Worm (Caenorhabditis elegans) whole organism, L4 larva: ENCODE results near the gene Y48A5A.1.

Source experiments
- Y105C5A.15 ChIP-seq: fragments of 200-800 bp; sonication (Bioruptor generic); IDR thresholded peaks from 2 replicates; pipeline ENCODE4 v1.3.6; 2022; ENCODE audit warnings: missing genetic modification characterization, missing compliant biosample characterization
- Y75B8A.6 ChIP-seq: fragments of 200-800 bp; sonication (Bioruptor generic); IDR thresholded peaks from 2 replicates; pipeline ENCODE4 v1.3.6; 2022; ENCODE audit warnings: missing genetic modification reagents, missing genetic modification characterization, missing compliant biosample characterization
- ZK337.2 ChIP-seq: fragments of 200-800 bp; sonication (Bioruptor generic); IDR thresholded peaks from 2 replicates; pipeline ENCODE4 v1.3.6; 2022; ENCODE audit warnings: missing genetic modification reagents, missing genetic modification characterization, missing compliant biosample characterization
- aha-1 ChIP-seq: fragments of 150-350 bp; peaks from one replicate; lab custom pipeline; 2014; ENCODE audit warnings: missing biosample characterization, missing genetic modification characterization
- lin-38 ChIP-seq: fragments of 200-800 bp; sonication (Bioruptor generic); IDR thresholded peaks from 2 replicates; pipeline ENCODE4 v1.3.6; 2022; ENCODE audit warnings: missing genetic modification reagents, missing genetic modification characterization, missing compliant biosample characterization
- lin-39 ChIP-seq: fragments of 150-350 bp; optimal IDR thresholded peaks from 2 replicates; lab custom pipeline; 2014; ENCODE audit warnings: missing biosample characterization, missing genetic modification reagents, missing genetic modification characterization
- mdl-1 ChIP-seq, 2 experiments: fragments of 150-350 bp in 1 of 2; sonication (generic microtip) in 1 of 2; optimal IDR thresholded peaks; 2 replicates each; lab custom pipeline; 2014 to 2017; ENCODE audit warnings: missing biosample characterization in 2 of 2, missing genetic modification characterization in 2 of 2
- php-3 ChIP-seq: fragments of 200-800 bp; sonication (Bioruptor generic); IDR thresholded peaks from 2 replicates; pipeline ENCODE4 v1.3.6; 2022; ENCODE audit warnings: missing genetic modification reagents, missing genetic modification characterization, missing compliant biosample characterization
- unc-130 ChIP-seq: sonication (generic microtip); optimal IDR thresholded peaks from 2 replicates; lab custom pipeline; 2016; ENCODE audit warnings: missing genetic modification reagents, missing genetic modification characterization, missing compliant biosample characterization
- ztf-7 ChIP-seq: fragments of 150-350 bp; optimal IDR thresholded peaks from 2 replicates; lab custom pipeline; 2014; ENCODE audit warnings: missing biosample characterization, missing genetic modification characterization

The Y48A5A.1 gene

DNA sequence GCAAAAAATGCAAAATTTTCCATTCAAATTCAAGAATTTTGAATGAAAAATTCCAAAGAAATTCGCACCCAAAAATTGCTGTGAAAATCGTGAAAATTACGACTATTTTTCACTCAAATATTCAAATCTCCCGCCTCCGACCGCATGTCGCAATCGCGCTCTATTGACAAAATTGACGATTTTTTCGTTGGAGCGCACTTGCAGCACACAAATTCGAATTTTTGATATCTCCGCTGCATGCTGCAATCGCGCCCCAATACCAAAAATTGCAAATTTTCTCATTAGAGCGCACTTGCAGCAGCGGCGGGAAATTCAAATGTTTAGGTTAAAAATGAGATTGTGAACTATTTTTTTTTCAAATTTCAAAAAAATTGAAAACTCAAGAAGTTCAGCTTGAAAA is 32.5 kb downstream of the Y48A5A.1 start:
- TF ChIP-seq Y75B8A.6, result no peak
- peak; percentile 83 for TF ChIP-seq lin-38 (GFP tag; lab: Robert Waterston, UW)

DNA sequence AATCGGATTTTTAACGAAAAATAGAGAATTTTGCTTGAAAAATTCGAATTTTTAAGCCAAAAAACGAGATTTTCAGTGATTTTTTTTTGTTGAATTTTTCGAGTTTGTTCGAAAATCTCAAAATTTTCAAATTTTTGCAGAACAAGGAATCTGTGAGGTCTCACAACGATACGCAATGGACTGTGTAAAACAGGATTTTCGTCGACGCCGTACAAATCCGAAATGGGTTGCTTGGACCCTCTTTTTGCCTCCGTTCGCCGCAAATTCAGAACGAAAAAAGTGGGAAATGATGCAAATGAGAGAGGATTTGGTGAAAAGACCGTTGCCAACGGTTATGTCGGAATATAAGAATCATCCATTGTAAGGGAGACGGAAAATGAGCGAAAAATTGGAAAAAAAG is 37.0 kb downstream of the Y48A5A.1 start:
- TF ChIP-seq Y105C5A.15 (GFP tag; lab: Robert Waterston, UW) (no peak), mdl-1 (tag; optimal IDR thresholded peaks at IDR 0.05; lab: Kevin White, UChicago) (no peak), ztf-7 (no peak), lin-39 (tag; lab: Kevin White, UChicago) (no peak), aha-1 (tag; lab: Kevin White, UChicago) (peak; percentile 41), ZK337.2 (GFP tag; lab: Robert Waterston, UW) (no peak)

DNA sequence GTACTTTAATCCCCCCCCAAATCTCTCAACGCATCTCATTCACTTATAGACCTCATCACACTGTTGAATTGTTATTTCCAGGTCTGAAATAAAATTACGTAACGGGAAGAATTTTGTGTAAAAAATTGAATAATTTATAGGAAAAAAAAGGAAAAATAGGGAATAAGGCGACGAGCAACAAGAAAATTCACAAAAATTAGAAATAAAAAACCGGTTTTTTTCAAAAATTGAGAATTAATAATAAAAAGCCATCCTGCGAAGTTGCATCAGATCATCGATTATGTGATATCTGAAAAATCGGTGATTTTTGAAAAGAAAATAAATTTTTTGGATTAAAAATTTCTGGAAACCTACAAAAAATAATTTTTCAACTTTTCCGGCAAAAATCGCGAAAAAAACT is 43.6 kb downstream of the Y48A5A.1 start:
- TF ChIP-seq php-3 (GFP tag; lab: Robert Waterston, UW) (no peak), unc-130 (GFP tag; lab: Kevin White, UChicago) (peak; percentile 2)
